Worm (Caenorhabditis elegans) whole organism, L2 larva: Measurements from ENCODE around the gene nstp-2.
A peak's percentile ranks its signal among the peaks of the same experiment; 100 is the strongest.

Source experiments
- C34F6.9 ChIP-seq: fragments of 150-350 bp; optimal IDR thresholded peaks from 2 replicates; lab custom pipeline; 2014; ENCODE audit warnings: missing biosample characterization, missing genetic modification characterization
- F13H6.1 ChIP-seq: sonication (generic microtip); optimal IDR thresholded peaks from 2 replicates; lab custom pipeline; 2016; ENCODE audit warnings: missing genetic modification characterization, missing compliant biosample characterization
- R02D3.7 ChIP-seq: fragments of 150-350 bp; optimal IDR thresholded peaks from 2 replicates; lab custom pipeline; 2014; ENCODE audit warnings: missing biosample characterization, missing genetic modification characterization
- Y55F3AM.14 ChIP-seq: fragments of 200-800 bp; sonication (Bioruptor generic); optimal IDR thresholded peaks from 2 replicates; lab custom pipeline; 2018; ENCODE audit warnings: mild to moderate bottlenecking, missing genetic modification characterization, missing compliant biosample characterization
- ZK546.5 ChIP-seq: sonication (generic microtip); optimal IDR thresholded peaks from 2 replicates; lab custom pipeline; 2017; ENCODE audit warnings: missing biosample characterization, missing genetic modification characterization
- ama-1 ChIP-seq: fragments of 150-350 bp; optimal IDR thresholded peaks from 2 replicates; lab custom pipeline; 2018; ENCODE audit warnings: inconsistent platforms
- blmp-1 ChIP-seq: sonication (generic microtip); optimal IDR thresholded peaks from 2 replicates; lab custom pipeline; 2017; ENCODE audit warnings: missing genetic modification characterization, mild to moderate bottlenecking, missing compliant biosample characterization, antibody characterized with exemption, moderate library complexity; ENCODE audit not compliant: insufficient read depth
- ceh-16 ChIP-seq: fragments of 150-350 bp; optimal IDR thresholded peaks from 2 replicates; lab custom pipeline; 2014; ENCODE audit warnings: missing biosample characterization, missing genetic modification characterization
- ceh-82 ChIP-seq: fragments of 150-350 bp; optimal IDR thresholded peaks from 2 replicates; lab custom pipeline; 2014; ENCODE audit warnings: missing biosample characterization, missing genetic modification characterization
- dmd-4 ChIP-seq: sonication (generic microtip); optimal IDR thresholded peaks from 2 replicates; lab custom pipeline; 2017; ENCODE audit warnings: missing biosample characterization, missing genetic modification characterization
- egl-27 ChIP-seq: sonication (generic microtip); optimal IDR thresholded peaks from 3 replicates; lab custom pipeline; 2017; ENCODE audit warnings: missing biosample characterization, missing genetic modification reagents, missing genetic modification characterization
- elt-1 ChIP-seq: fragments of 150-350 bp; optimal IDR thresholded peaks from 2 replicates; lab custom pipeline; 2014; ENCODE audit warnings: missing biosample characterization, missing genetic modification characterization
- gmeb-1 ChIP-seq: fragments of 150-350 bp; optimal IDR thresholded peaks from 2 replicates; lab custom pipeline; 2014; ENCODE audit warnings: missing biosample characterization, missing genetic modification characterization
- lin-11 ChIP-seq: fragments of 150-350 bp; sonication (generic microtip); optimal IDR thresholded peaks from 2 replicates; lab custom pipeline; 2014; ENCODE audit warnings: missing biosample characterization, missing genetic modification characterization, inconsistent platforms, mixed read lengths
- lin-13 ChIP-seq: fragments of 150-350 bp; optimal IDR thresholded peaks from 2 replicates; lab custom pipeline; 2014; ENCODE audit warnings: missing biosample characterization, missing genetic modification reagents, missing genetic modification characterization
- lin-39 ChIP-seq: fragments of 150-350 bp; optimal IDR thresholded peaks from 2 replicates; lab custom pipeline; 2014; ENCODE audit warnings: missing biosample characterization, missing genetic modification reagents, missing genetic modification characterization
- lsy-2 ChIP-seq, 2 experiments: fragments of 150-350 bp in 1 of 2; sonication (generic microtip) in 1 of 2; optimal IDR thresholded peaks; 2 replicates each; lab custom pipeline; 2014 to 2017; ENCODE audit warnings: missing biosample characterization in 2 of 2, missing genetic modification characterization in 2 of 2
- mab-5 ChIP-seq: fragments of 150-350 bp; optimal IDR thresholded peaks from 2 replicates; lab custom pipeline; 2014; ENCODE audit warnings: missing biosample characterization, missing genetic modification characterization
- mdl-1 ChIP-seq, 2 experiments: fragments of 150-350 bp in 1 of 2; sonication (generic microtip) in 1 of 2; optimal IDR thresholded peaks; 2 replicates each; lab custom pipeline; 2017; ENCODE audit warnings: missing biosample characterization in 2 of 2, missing genetic modification characterization in 2 of 2
- nhr-11 ChIP-seq: fragments of 150-350 bp; optimal IDR thresholded peaks from 2 replicates; lab custom pipeline; 2014; ENCODE audit warnings: missing biosample characterization, missing genetic modification characterization
- nhr-12 ChIP-seq: fragments of 150-350 bp; optimal IDR thresholded peaks from 2 replicates; lab custom pipeline; 2014; ENCODE audit warnings: missing biosample characterization, missing genetic modification characterization
- nhr-129 ChIP-seq: fragments of 150-350 bp; optimal IDR thresholded peaks from 2 replicates; lab custom pipeline; 2014; ENCODE audit warnings: missing biosample characterization, missing genetic modification characterization
- nhr-21 ChIP-seq: fragments of 150-350 bp; optimal IDR thresholded peaks from 2 replicates; lab custom pipeline; 2014; ENCODE audit warnings: missing biosample characterization, missing genetic modification characterization
- nhr-237 ChIP-seq: fragments of 150-350 bp; optimal IDR thresholded peaks from 2 replicates; lab custom pipeline; 2014; ENCODE audit warnings: missing biosample characterization, missing genetic modification characterization
- nhr-25 ChIP-seq: fragments of 150-350 bp; sonication (generic microtip); optimal IDR thresholded peaks from 3 replicates; lab custom pipeline; 2014; ENCODE audit warnings: missing biosample characterization, missing genetic modification characterization
- nhr-6 ChIP-seq: fragments of 150-350 bp; optimal IDR thresholded peaks from 2 replicates; lab custom pipeline; 2014; ENCODE audit warnings: missing biosample characterization, missing genetic modification characterization
- nhr-77 ChIP-seq: fragments of 150-350 bp; optimal IDR thresholded peaks from 2 replicates; lab custom pipeline; 2014; ENCODE audit warnings: missing biosample characterization, missing genetic modification characterization
- peb-1 ChIP-seq: fragments of 150-350 bp; optimal IDR thresholded peaks from 2 replicates; lab custom pipeline; 2014; ENCODE audit warnings: missing biosample characterization, missing genetic modification characterization
- sem-4 ChIP-seq: fragments of 150-350 bp; optimal IDR thresholded peaks from 2 replicates; lab custom pipeline; 2014; ENCODE audit warnings: missing biosample characterization, missing genetic modification reagents, missing genetic modification characterization
- skn-1 ChIP-seq: sonication (generic microtip); optimal IDR thresholded peaks from 2 replicates; lab custom pipeline; 2017; ENCODE audit warnings: missing biosample characterization, missing genetic modification characterization
- sma-3 ChIP-seq: sonication (generic microtip); optimal IDR thresholded peaks from 2 replicates; lab custom pipeline; 2016; ENCODE audit warnings: missing genetic modification reagents, missing genetic modification characterization, missing compliant biosample characterization
- sma-9 ChIP-seq, 2 experiments: fragments of 150-350 bp in 1 of 2; sonication (generic microtip) in 1 of 2; optimal IDR thresholded peaks; 2 replicates each; lab custom pipeline; 2014 to 2016; ENCODE audit warnings: missing genetic modification characterization in 2 of 2, mild to moderate bottlenecking in 1 of 2, missing biosample characterization in 1 of 2, missing compliant biosample characterization in 1 of 2, missing genetic modification reagents in 1 of 2, moderate library complexity in 1 of 2
- snpc-4 ChIP-seq: fragments of 150-350 bp; optimal IDR thresholded peaks from 2 replicates; lab custom pipeline; 2014; ENCODE audit warnings: missing biosample characterization, missing genetic modification characterization
- unc-55 ChIP-seq: fragments of 150-350 bp; sonication (generic microtip); optimal IDR thresholded peaks from 3 replicates; lab custom pipeline; 2014; ENCODE audit warnings: missing biosample characterization, missing genetic modification reagents, missing genetic modification characterization
- unc-62 ChIP-seq: fragments of 150-350 bp; optimal IDR thresholded peaks from 2 replicates; lab custom pipeline; 2014; ENCODE audit warnings: missing biosample characterization, missing genetic modification reagents, missing genetic modification characterization
- zag-1 ChIP-seq: fragments of 150-350 bp; optimal IDR thresholded peaks from 2 replicates; lab custom pipeline; 2014; ENCODE audit warnings: missing biosample characterization, missing genetic modification characterization
- ztf-11 ChIP-seq: sonication (generic microtip); optimal IDR thresholded peaks from 2 replicates; lab custom pipeline; 2017; ENCODE audit warnings: missing biosample characterization, missing genetic modification characterization
- ztf-4 ChIP-seq: fragments of 150-350 bp; optimal IDR thresholded peaks from 2 replicates; lab custom pipeline; 2014; ENCODE audit warnings: missing biosample characterization, missing genetic modification characterization

The nstp-2 gene

DNA sequence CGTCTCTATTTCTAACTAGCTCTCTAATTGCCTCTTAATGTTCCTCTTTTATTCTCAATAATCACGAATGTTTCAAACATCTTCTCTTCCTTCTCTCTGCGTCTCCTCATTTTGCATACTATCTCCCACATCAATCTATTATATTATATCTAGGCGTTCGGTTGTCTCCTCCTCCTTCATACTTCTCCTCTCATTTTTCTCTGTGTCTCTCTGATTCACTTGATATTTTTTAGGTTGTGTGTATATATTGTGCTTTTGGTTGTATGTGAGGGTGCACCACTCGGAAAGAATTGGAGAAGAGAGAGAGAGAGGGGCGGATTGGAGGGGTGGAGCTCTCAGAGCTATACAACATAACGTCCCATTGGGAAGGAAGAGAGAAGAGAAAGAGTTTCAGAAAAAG lies 42.6 kb upstream of the nstp-2 start:
- TF ChIP-seq ztf-4 (tag; lab: Kevin White, UChicago) (no peak), nhr-11 (tag; lab: Kevin White, UChicago) (no peak), sem-4 (tag; lab: Kevin White, UChicago) (no peak), egl-27 (tag; lab: Kevin White, UChicago) (no peak), ama-1 (lab: Kevin White, UChicago) (no peak), lsy-2 (tag; optimal IDR thresholded peaks at IDR 0.05; lab: Kevin White, UChicago) (peak in 1 of 2 experiments; percentile 29), unc-55 (GFP tag; lab: Kevin White, UChicago) (peak; percentile 41), snpc-4 (tag; lab: Kevin White, UChicago) (no peak), nhr-6 (tag; lab: Kevin White, UChicago) (no peak), mdl-1 (tag; optimal IDR thresholded peaks at IDR 0.05; lab: Kevin White, UChicago) (no peak), dmd-4 (tag; lab: Kevin White, UChicago) (no peak), nhr-237 (no peak), ceh-16 (tag; lab: Kevin White, UChicago) (no peak), nhr-77 (tag; lab: Kevin White, UChicago) (no peak), blmp-1 (no peak), elt-1 (tag; lab: Kevin White, UChicago) (no peak), peb-1 (tag; lab: Kevin White, UChicago) (no peak), zag-1 (tag; lab: Kevin White, UChicago) (no peak), F13H6.1 (tag; lab: Kevin White, UChicago) (peak; percentile 56), sma-9 (GFP tag; optimal IDR thresholded peaks at IDR 0.05; lab: Kevin White, UChicago) (no peak), sma-9 (tag; optimal IDR thresholded peaks at IDR 0.05; lab: Kevin White, UChicago) (no peak), mab-5 (tag; lab: Kevin White, UChicago) (peak; percentile 43), lin-39 (no peak), C34F6.9 (tag; lab: Kevin White, UChicago) (peak; percentile 44)

DNA sequence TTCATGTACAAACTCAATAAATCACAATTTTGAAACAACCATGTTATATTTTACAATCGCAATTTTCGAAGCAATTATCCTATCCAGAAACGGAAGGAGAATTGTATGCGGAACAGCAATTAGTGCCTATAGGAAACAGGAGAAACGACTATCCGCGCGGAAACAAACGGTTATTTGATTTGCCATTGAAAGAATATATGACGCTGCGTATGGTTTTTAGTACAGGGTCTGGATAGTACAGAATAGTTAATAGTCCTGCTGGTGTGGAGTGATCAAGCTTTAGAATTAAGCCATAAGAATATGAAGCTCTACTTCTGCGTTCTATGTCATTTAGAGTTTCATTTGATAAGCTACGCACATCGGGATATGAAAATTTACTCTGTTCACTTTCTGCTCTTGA lies 40.9 kb upstream of the nstp-2 start:
- TF ChIP-seq lin-39 (no peak), blmp-1 (no peak), ceh-16 (tag; lab: Kevin White, UChicago) (no peak), elt-1 (tag; lab: Kevin White, UChicago) (no peak), unc-62 (GFP tag; lab: Kevin White, UChicago) (no peak), ama-1 (lab: Kevin White, UChicago) (no peak), ceh-82 (tag; lab: Kevin White, UChicago) (no peak), nhr-11 (tag; lab: Kevin White, UChicago) (no peak), sem-4 (tag; lab: Kevin White, UChicago) (no peak), R02D3.7 (tag; lab: Kevin White, UChicago) (no peak), ztf-11 (tag; lab: Kevin White, UChicago) (no peak), nhr-21 (tag; lab: Kevin White, UChicago) (no peak), skn-1 (no peak), nhr-237 (no peak), mab-5 (tag; lab: Kevin White, UChicago) (no peak)

DNA sequence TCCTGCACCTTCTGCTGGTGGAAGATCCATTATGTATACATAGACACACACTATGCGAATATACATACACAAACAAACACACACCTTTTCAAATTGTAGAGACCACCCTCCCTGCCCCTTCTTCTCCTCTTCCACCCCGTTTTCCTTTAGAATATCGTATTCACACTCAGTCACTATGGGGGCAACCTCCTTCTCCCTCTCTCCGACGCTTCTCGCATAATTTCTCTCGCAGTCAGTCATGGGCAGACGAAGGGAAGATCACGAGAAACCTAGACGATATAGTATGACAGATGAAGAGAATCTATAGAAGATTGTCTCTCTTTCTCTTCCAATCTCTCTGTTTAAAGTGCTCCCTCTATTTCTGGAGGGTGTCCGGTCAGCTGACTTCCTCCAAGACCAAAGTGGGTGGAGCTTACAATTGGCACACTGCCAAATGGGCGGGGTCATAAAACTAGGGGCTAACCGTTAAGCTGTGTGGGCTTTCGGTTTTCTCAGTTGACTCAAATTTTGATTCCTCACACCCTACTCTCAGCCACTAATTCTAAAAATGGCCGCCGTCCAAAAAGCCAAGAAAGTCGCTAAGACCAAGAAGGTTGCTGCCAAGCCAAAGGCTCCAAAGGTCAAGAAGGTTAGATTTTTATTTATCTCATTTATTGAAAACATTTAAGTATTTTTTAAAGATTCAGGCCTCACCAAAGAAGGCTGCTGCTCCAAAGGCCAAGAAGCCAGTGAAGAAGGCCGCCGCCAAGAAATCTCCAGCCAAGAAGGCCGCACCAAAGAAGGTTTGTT lies 40.1 kb upstream of the nstp-2 start, which contains the start of gene hil-7:
Gene hil-7 (plus strand): TSS at position 446 of the 789 bp plus-strand sequence.
- TF ChIP-seq lin-11 (tag; lab: Kevin White, UChicago) = no peak
- no peak for TF ChIP-seq nhr-77 (tag; lab: Kevin White, UChicago)
- TF ChIP-seq mab-5 (tag; lab: Kevin White, UChicago) = peak; percentile 68
- no peak for TF ChIP-seq ZK546.5 (tag; lab: Kevin White, UChicago)
- no peak for TF ChIP-seq nhr-12
- TF ChIP-seq Y55F3AM.14 (GFP tag; lab: Kevin White, UChicago) = no peak
- peak; percentile 72 for TF ChIP-seq F13H6.1 (tag; lab: Kevin White, UChicago)
- TF ChIP-seq C34F6.9 (tag; lab: Kevin White, UChicago) = peak; percentile 89
- peak; percentile 44 for TF ChIP-seq gmeb-1 (tag; lab: Kevin White, UChicago)
- TF ChIP-seq sma-9 (GFP tag; optimal IDR thresholded peaks at IDR 0.05; lab: Kevin White, UChicago) = peak; percentile 57
- no peak for TF ChIP-seq sma-9 (tag; optimal IDR thresholded peaks at IDR 0.05; lab: Kevin White, UChicago)
- peak; percentile 31 for TF ChIP-seq nhr-6 (tag; lab: Kevin White, UChicago)
- TF ChIP-seq lsy-2 (tag; optimal IDR thresholded peaks at IDR 0.05; lab: Kevin White, UChicago) = peak in 1 of 2 experiments; percentile 72
- TF ChIP-seq sma-3 (GFP tag; lab: Kevin White, UChicago) = no peak
- peak; percentile 83 for TF ChIP-seq nhr-129 (tag; lab: Kevin White, UChicago)
- TF ChIP-seq nhr-25 (tag; lab: Kevin White, UChicago) = no peak
- TF ChIP-seq nhr-11 (tag; lab: Kevin White, UChicago) = no peak
- no peak for TF ChIP-seq nhr-21 (tag; lab: Kevin White, UChicago)
- TF ChIP-seq lin-13 (GFP tag; lab: Kevin White, UChicago) = peak; percentile 35
- TF ChIP-seq sem-4 (tag; lab: Kevin White, UChicago) = no peak
- no peak for TF ChIP-seq ztf-11 (tag; lab: Kevin White, UChicago)
- no peak for TF ChIP-seq unc-62 (GFP tag; lab: Kevin White, UChicago)
- peak; percentile 40 for TF ChIP-seq egl-27 (tag; lab: Kevin White, UChicago)
- TF ChIP-seq ztf-4 (tag; lab: Kevin White, UChicago) = no peak
- TF ChIP-seq nhr-237 = no peak
- TF ChIP-seq elt-1 (tag; lab: Kevin White, UChicago) = no peak
- TF ChIP-seq, all 48 proteins: peak for 10
